Fruit fly (Drosophila melanogaster) whole organism, embryonic: Measurements from ENCODE around the gene Mbs.
A peak's percentile ranks its signal among the peaks of the same experiment; 100 is the strongest.

ENCODE experiments used
- Aef1 ChIP-seq: fragments of 200-800 bp; sonication (Bioruptor generic); IDR thresholded peaks from 3 replicates; pipeline ENCODE4 v1.3.6; 2022; ENCODE audit warnings: missing biosample characterization, missing genetic modification characterization
- CG10321 ChIP-seq: fragments of 200-800 bp; sonication (Bioruptor generic); IDR thresholded peaks from 2 replicates; pipeline ENCODE4 v1.3.6; 2022; ENCODE audit warnings: missing biosample characterization, missing genetic modification characterization
- CG11504 ChIP-seq: fragments of 200-800 bp; sonication (Bioruptor generic); optimal IDR thresholded peaks from 3 replicates; lab custom pipeline; 2019; ENCODE audit warnings: missing biosample characterization, mild to moderate bottlenecking, missing genetic modification characterization, moderate library complexity
- CG11695 ChIP-seq: fragments of 200-800 bp; sonication (Bioruptor generic); IDR thresholded peaks from 3 replicates; pipeline ENCODE4 v1.3.6; 2022; ENCODE audit warnings: missing biosample characterization, missing genetic modification characterization
- CG12104 ChIP-seq: fragments of 200-800 bp; sonication (Bioruptor generic); optimal IDR thresholded peaks from 3 replicates; lab custom pipeline; 2016; ENCODE audit warnings: missing biosample characterization, missing genetic modification characterization
- CG12659 ChIP-seq: fragments of 200-800 bp; sonication (Bioruptor generic); optimal IDR thresholded peaks from 3 replicates; lab custom pipeline; 2017; ENCODE audit warnings: mild to moderate bottlenecking, missing biosample characterization, missing genetic modification reagents, missing genetic modification characterization
- CG13287 ChIP-seq: fragments of 200-800 bp; sonication (Bioruptor generic); IDR thresholded peaks from 2 replicates; pipeline ENCODE4 v1.3.6; 2022; ENCODE audit warnings: missing biosample characterization, missing genetic modification characterization; ENCODE audit not compliant: partially characterized antibody
- CG14710 ChIP-seq: fragments of 200-800 bp; sonication (Bioruptor generic); optimal IDR thresholded peaks from 3 replicates; lab custom pipeline; 2019; ENCODE audit warnings: missing biosample characterization, mild to moderate bottlenecking, missing genetic modification characterization, moderate library complexity
- CG1603 ChIP-seq: fragments of 200-800 bp; sonication (Bioruptor generic); optimal IDR thresholded peaks from 2 replicates; lab custom pipeline; 2019; ENCODE audit warnings: missing biosample characterization, mild to moderate bottlenecking, missing genetic modification characterization, moderate library complexity
- CG16815 ChIP-seq: fragments of 200-800 bp; sonication (Bioruptor generic); optimal IDR thresholded peaks from 3 replicates; lab custom pipeline; 2017; ENCODE audit warnings: missing biosample characterization, mild to moderate bottlenecking, missing genetic modification characterization
- CG17359 ChIP-seq: fragments of 200-800 bp; sonication (Bioruptor generic); optimal IDR thresholded peaks from 3 replicates; lab custom pipeline; 2018; ENCODE audit warnings: missing biosample characterization, mild to moderate bottlenecking, missing genetic modification characterization, moderate library complexity
- CG1792 ChIP-seq: fragments of 200-800 bp; sonication (Bioruptor generic); optimal IDR thresholded peaks from 2 replicates; lab custom pipeline; 2016; ENCODE audit warnings: missing biosample characterization, missing genetic modification characterization
- CG1832 ChIP-seq: fragments of 200-800 bp; sonication (Bioruptor generic); optimal IDR thresholded peaks from 2 replicates; lab custom pipeline; 2017; ENCODE audit warnings: missing biosample characterization, mild to moderate bottlenecking, missing genetic modification characterization, inconsistent platforms
- CG18619 ChIP-seq: fragments of 200-800 bp; sonication (Bioruptor generic); optimal IDR thresholded peaks from 3 replicates; lab custom pipeline; 2017; ENCODE audit warnings: missing biosample characterization, mild to moderate bottlenecking, missing genetic modification characterization
- CG2202 ChIP-seq: fragments of 200-800 bp; sonication (Bioruptor generic); optimal IDR thresholded peaks from 2 replicates; lab custom pipeline; 2018; ENCODE audit warnings: missing biosample characterization, mild to moderate bottlenecking, missing genetic modification characterization
- CG30431 ChIP-seq: fragments of 200-800 bp; sonication (Bioruptor generic); optimal IDR thresholded peaks from 2 replicates; lab custom pipeline; 2017; ENCODE audit warnings: missing biosample characterization, missing genetic modification characterization
- CG31365 ChIP-seq: fragments of 200-800 bp; sonication (Bioruptor generic); optimal IDR thresholded peaks from 2 replicates; lab custom pipeline; 2018; ENCODE audit warnings: missing biosample characterization, mild to moderate bottlenecking, missing genetic modification characterization
- CG32772 ChIP-seq: fragments of 200-800 bp; sonication (Bioruptor generic); IDR thresholded peaks from 2 replicates; pipeline ENCODE4 v1.3.6; 2022; ENCODE audit warnings: missing biosample characterization, missing genetic modification characterization
- CG6813 ChIP-seq: fragments of 200-800 bp; sonication (Bioruptor generic); optimal IDR thresholded peaks from 2 replicates; lab custom pipeline; 2017; ENCODE audit warnings: missing biosample characterization, missing genetic modification characterization, mild to moderate bottlenecking, moderate library complexity, missing genetic modification reagents
- CG7839 ChIP-seq: fragments of 200-800 bp; sonication (Bioruptor generic); optimal IDR thresholded peaks from 3 replicates; lab custom pipeline; 2018; ENCODE audit warnings: missing biosample characterization, mild to moderate bottlenecking, missing genetic modification characterization, moderate library complexity
- CG8359 ChIP-seq: fragments of 200-800 bp; sonication (Bioruptor generic); optimal IDR thresholded peaks from 2 replicates; lab custom pipeline; 2017; ENCODE audit warnings: missing biosample characterization, mild to moderate bottlenecking, missing genetic modification characterization, borderline replicate concordance
- D19A ChIP-seq: fragments of 200-800 bp; optimal IDR thresholded peaks from 3 replicates; lab custom pipeline; 2019; ENCODE audit warnings: missing biosample characterization, mild to moderate bottlenecking, missing genetic modification characterization, moderate library complexity
- Dfd ChIP-seq, 2 experiments: fragments of >200 bp; optimal IDR thresholded peaks; 2 replicates each; lab custom pipeline; 2017; ENCODE audit warnings: missing biosample characterization in 2 of 2, missing genetic modification characterization in 2 of 2
- Doc2 ChIP-seq: fragments of 200-800 bp; sonication (Bioruptor generic); IDR thresholded peaks from 2 replicates; pipeline ENCODE4 v1.3.6; 2022; ENCODE audit warnings: missing biosample characterization, missing genetic modification characterization
- Fer1 ChIP-seq: fragments of 200-800 bp; sonication (Bioruptor generic); optimal IDR thresholded peaks from 2 replicates; lab custom pipeline; 2017; ENCODE audit warnings: missing biosample characterization, mild to moderate bottlenecking, missing genetic modification characterization
- GATAe ChIP-seq: fragments of 200-800 bp; sonication (Bioruptor generic); conservative IDR thresholded peaks from 2 replicates; pipeline ENCODE4 v1.3.6; 2022; ENCODE audit warnings: missing biosample characterization, missing genetic modification characterization
- HmgZ ChIP-seq: fragments of 200-800 bp; sonication (Bioruptor generic); optimal IDR thresholded peaks from 2 replicates; lab custom pipeline; 2018; ENCODE audit warnings: missing biosample characterization, mild to moderate bottlenecking, missing genetic modification characterization
- MESR4 ChIP-seq: fragments of 200-800 bp; sonication (Bioruptor generic); optimal IDR thresholded peaks from 2 replicates; lab custom pipeline; 2018; ENCODE audit warnings: missing biosample characterization, mild to moderate bottlenecking, missing genetic modification characterization, moderate library complexity
- Max ChIP-seq: fragments of 200-800 bp; sonication (Bioruptor generic); optimal IDR thresholded peaks from 2 replicates; lab custom pipeline; 2016; ENCODE audit warnings: missing biosample characterization, mild to moderate bottlenecking, missing genetic modification characterization
- Mrtf ChIP-seq: fragments of 200-800 bp; sonication (Bioruptor generic); IDR thresholded peaks from 3 replicates; pipeline ENCODE4 v1.3.6; 2022; ENCODE audit warnings: missing biosample characterization, missing genetic modification characterization
- Myb ChIP-seq: fragments of 200-800 bp; sonication (Bioruptor generic); optimal IDR thresholded peaks from 2 replicates; lab custom pipeline; 2016; ENCODE audit warnings: missing biosample characterization, missing genetic modification characterization
- Six4 ChIP-seq: fragments of 200-800 bp; sonication (Bioruptor generic); optimal IDR thresholded peaks from 2 replicates; lab custom pipeline; 2016; ENCODE audit warnings: missing biosample characterization, missing genetic modification characterization
- bigmax ChIP-seq: fragments of 200-800 bp; sonication (Bioruptor generic); optimal IDR thresholded peaks from 2 replicates; lab custom pipeline; 2018; ENCODE audit warnings: missing biosample characterization, mild to moderate bottlenecking, missing genetic modification characterization
- chn ChIP-seq: fragments of 200-800 bp; sonication (Bioruptor generic); optimal IDR thresholded peaks from 2 replicates; lab custom pipeline; 2016; ENCODE audit warnings: missing biosample characterization, missing genetic modification characterization
- crc ChIP-seq: fragments of 200-800 bp; sonication (Bioruptor generic); optimal IDR thresholded peaks from 2 replicates; lab custom pipeline; 2016; ENCODE audit warnings: missing biosample characterization, missing genetic modification characterization
- crp ChIP-seq, 2 experiments: fragments of 200-800 bp; sonication (Bioruptor generic); optimal IDR thresholded peaks; 2 replicates in 1 of 2; 3 replicates in 1 of 2; lab custom pipeline; 2017; ENCODE audit warnings: missing biosample characterization in 2 of 2, missing genetic modification characterization in 2 of 2, mild to moderate bottlenecking in 1 of 2, moderate library complexity in 1 of 2
- dan ChIP-seq: fragments of 200-800 bp; sonication (Bioruptor generic); IDR thresholded peaks from 2 replicates; pipeline ENCODE4 v1.3.6; 2022; ENCODE audit warnings: missing biosample characterization, missing genetic modification characterization
- dimm ChIP-seq: fragments of 200-800 bp; sonication (Bioruptor generic); IDR thresholded peaks from 2 replicates; pipeline ENCODE4 v1.3.6; 2022; ENCODE audit warnings: missing biosample characterization, missing genetic modification characterization
- dm ChIP-seq: fragments of 200-800 bp; sonication (Bioruptor generic); optimal IDR thresholded peaks from 3 replicates; lab custom pipeline; 2016; ENCODE audit warnings: missing biosample characterization, missing genetic modification characterization
- eve ChIP-seq, 2 experiments: fragments of >200 bp; optimal IDR thresholded peaks; 2 replicates each; lab custom pipeline; 2017; ENCODE audit warnings: missing biosample characterization in 2 of 2, missing genetic modification characterization in 2 of 2
- gsb ChIP-seq: fragments of 200-800 bp; sonication (Bioruptor generic); IDR thresholded peaks from 2 replicates; pipeline ENCODE4 v1.3.6; 2022; ENCODE audit warnings: missing biosample characterization, missing genetic modification characterization
- hbn ChIP-seq: fragments of 200-800 bp; sonication (Bioruptor generic); IDR thresholded peaks from 2 replicates; pipeline ENCODE4 v1.3.6; 2022; ENCODE audit warnings: missing biosample characterization, missing genetic modification characterization; ENCODE audit not compliant: partially characterized antibody
- nerfin-1 ChIP-seq: fragments of 200-800 bp; sonication (Bioruptor generic); optimal IDR thresholded peaks from 3 replicates; lab custom pipeline; 2019; ENCODE audit warnings: missing biosample characterization, mild to moderate bottlenecking, missing genetic modification characterization, moderate library complexity
- nerfin-2 ChIP-seq: fragments of 200-800 bp; sonication (Bioruptor generic); IDR thresholded peaks from 2 replicates; pipeline ENCODE4 v1.3.6; 2022; ENCODE audit warnings: missing biosample characterization, missing genetic modification characterization; ENCODE audit not compliant: partially characterized antibody
- onecut ChIP-seq: fragments of 200-800 bp; sonication (Bioruptor generic); IDR thresholded peaks from 2 replicates; pipeline ENCODE4 v1.3.6; 2022; ENCODE audit warnings: missing biosample characterization, missing genetic modification characterization
- repo ChIP-seq: fragments of 200-800 bp; sonication (Bioruptor generic); optimal IDR thresholded peaks from 2 replicates; lab custom pipeline; 2016; ENCODE audit warnings: missing biosample characterization, missing genetic modification characterization
- row ChIP-seq: fragments of 200-800 bp; sonication (Bioruptor generic); IDR thresholded peaks from 3 replicates; pipeline ENCODE4 v1.3.6; 2022; ENCODE audit warnings: missing biosample characterization, missing genetic modification characterization
- sens-2 ChIP-seq: fragments of 200-800 bp; sonication (Bioruptor generic); IDR thresholded peaks from 2 replicates; pipeline ENCODE4 v1.3.6; 2022; ENCODE audit warnings: missing biosample characterization, missing genetic modification characterization
- sim ChIP-seq: fragments of 200-800 bp; sonication (Bioruptor generic); IDR thresholded peaks from 2 replicates; pipeline ENCODE4 v1.3.6; 2022; ENCODE audit warnings: missing biosample characterization, missing genetic modification characterization
- tap ChIP-seq: fragments of 200-800 bp; optimal IDR thresholded peaks from 3 replicates; lab custom pipeline; 2019; ENCODE audit warnings: missing biosample characterization, mild to moderate bottlenecking, missing genetic modification characterization, moderate library complexity

The Mbs gene

DNA sequence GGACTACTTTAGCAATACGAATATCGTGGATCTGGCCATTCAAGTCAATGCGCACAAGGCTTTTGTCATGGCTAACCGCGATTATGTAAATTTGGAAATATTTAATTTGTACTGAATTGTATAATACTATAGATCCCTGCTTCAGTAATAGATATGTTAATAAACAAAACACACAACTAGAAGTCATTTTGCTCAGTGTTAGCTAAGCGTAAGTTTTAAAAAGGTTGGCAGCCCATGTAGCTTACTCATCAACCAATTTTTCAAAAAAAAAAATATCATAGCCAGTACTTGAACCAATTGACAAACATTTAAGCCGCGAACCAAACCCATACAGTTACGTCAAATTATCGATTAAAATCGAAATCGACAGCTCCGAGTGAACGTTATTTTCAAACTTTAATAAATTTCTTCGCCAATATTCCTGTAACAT, 14.7 kb upstream of the Mbs start (continued):
- TF ChIP-seq CG14710 (tag; lab: Kevin White, UChicago) (peak; percentile 90), Aef1 (GFP tag; lab: Robert Waterston, UW) (peak; percentile 66; the same call in 2 of the 3 replicates), GATAe (no peak), Mrtf (GFP tag; lab: Robert Waterston, UW) (peak; percentile 57; the same call in 2 of the 3 replicates), CG7839 (tag; lab: Kevin White, UChicago) (peak; percentile 79), Fer1 (GFP tag; lab: Kevin White, UChicago) (peak; percentile 85), sens-2 (peak; percentile 57; the same call in 1 of the 2 replicates), sim (peak; percentile 54; the same call in 1 of the 2 replicates), CG6813 (peak; percentile 70), crc (GFP tag; lab: Kevin White, UChicago) (peak; percentile 48), CG18619 (peak; percentile 72), chn (GFP tag; lab: Kevin White, UChicago) (peak; percentile 66), hbn (GFP tag; lab: Robert Waterston, UW) (0 out of 2 replicates have a peak, but pooled peaks have one; percentile 30), MESR4 (peak; percentile 45), CG12104 (GFP tag; lab: Kevin White, UChicago) (peak; percentile 56), CG2202 (tag; lab: Kevin White, UChicago) (peak; percentile 42), eve (GFP tag; optimal IDR thresholded peaks at IDR 0.05; lab: Kevin White, UChicago) (no peak), onecut (GFP tag; lab: Robert Waterston, UW) (peak; percentile 70), CG16815 (GFP tag; lab: Kevin White, UChicago) (peak; percentile 39), HmgZ (tag; lab: Kevin White, UChicago) (peak; percentile 93), CG12659 (GFP tag; lab: Kevin White, UChicago) (peak; percentile 79), Dfd (GFP tag; optimal IDR thresholded peaks at IDR 0.05; lab: Kevin White, UChicago) (no peak), crp (GFP tag; optimal IDR thresholded peaks at IDR 0.05; lab: Kevin White, UChicago) (no peak), CG11695 (GFP tag; lab: Robert Waterston, UW) (peak; percentile 76), CG13287 (GFP tag; lab: Robert Waterston, UW) (peak; percentile 80), CG30431 (GFP tag; lab: Kevin White, UChicago) (peak; percentile 55), CG8359 (GFP tag; lab: Kevin White, UChicago) (peak; percentile 35), Six4 (GFP tag; lab: Kevin White, UChicago) (peak; percentile 74), dm (GFP tag; lab: Kevin White, UChicago) (peak; percentile 36), bigmax (peak; percentile 11), Myb (peak; percentile 100), CG31365 (peak; percentile 65), CG32772 (peak; percentile 96), CG1832 (no peak), Max (GFP tag; lab: Kevin White, UChicago) (peak; percentile 47), Doc2 (GFP tag; lab: Robert Waterston, UW) (no peak), D19A (tag; lab: Kevin White, UChicago) (peak; percentile 37), CG1603 (peak; percentile 92), row (GFP tag; lab: Robert Waterston, UW) (peak; percentile 80), nerfin-2 (no peak; the same call in 1 of the 2 replicates), CG10321 (GFP tag; lab: Robert Waterston, UW) (peak; percentile 60; the same call in 1 of the 2 replicates), dimm (GFP tag; lab: Robert Waterston, UW) (0 out of 2 replicates have a peak, but pooled peaks have one; percentile 6), gsb (GFP tag; lab: Robert Waterston, UW) (peak; percentile 72), CG11504 (tag; lab: Kevin White, UChicago) (peak; percentile 76), dan (GFP tag; lab: Robert Waterston, UW) (no peak), repo (GFP tag; lab: Kevin White, UChicago) (peak; percentile 73), nerfin-1 (tag; lab: Kevin White, UChicago) (peak; percentile 65), CG1792 (GFP tag; lab: Kevin White, UChicago) (peak; percentile 68), CG17359 (peak; percentile 74), tap (peak; percentile 71)
